Worm (Caenorhabditis elegans) whole organism, L1 larva: ENCODE data around the gene sorf-2.

Experiments used
- egl-27 ChIP-seq, 2 experiments: fragments of 150-350 bp in 1 of 2; sonication (generic microtip); optimal IDR thresholded peaks; 3 replicates each; lab custom pipeline; 2017 to 2018; ENCODE audit warnings: missing biosample characterization in 2 of 2, missing genetic modification characterization in 2 of 2, missing genetic modification reagents in 2 of 2
- mdl-1 ChIP-seq, 2 experiments: fragments of 150-350 bp; optimal IDR thresholded peaks; 2 replicates each; lab custom pipeline; 2014 to 2017; ENCODE audit warnings: missing biosample characterization in 2 of 2, missing genetic modification characterization in 2 of 2, inconsistent platforms in 1 of 2
- nhr-76 ChIP-seq: sonication (generic microtip); optimal IDR thresholded peaks from 2 replicates; lab custom pipeline; 2017; ENCODE audit warnings: missing biosample characterization, missing genetic modification characterization
- sptf-1 ChIP-seq: fragments of 150-350 bp; optimal IDR thresholded peaks from 2 replicates; lab custom pipeline; 2014; ENCODE audit warnings: missing biosample characterization, missing genetic modification characterization

DNA sequence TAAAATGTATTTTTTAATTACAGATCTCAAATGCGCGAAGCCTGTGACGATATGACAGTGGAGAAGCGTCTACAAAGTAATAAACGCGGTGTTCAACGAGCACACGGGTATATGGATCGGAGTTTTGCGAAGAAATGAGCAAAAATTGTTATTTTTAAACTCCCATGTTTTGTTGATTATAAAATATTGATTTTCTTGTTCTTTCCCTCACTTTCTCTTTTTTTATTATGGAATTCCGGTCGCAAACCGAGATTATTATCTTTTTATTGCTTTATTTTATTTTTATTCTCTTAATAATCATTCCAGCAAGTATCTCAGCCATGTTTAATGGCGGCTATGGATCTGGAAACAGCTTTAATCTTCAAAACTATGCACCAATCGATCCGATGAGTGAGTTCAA lies 15.5 kb upstream of the sorf-2 start, which contains the start of gene pqe-1:
- TF ChIP-seq sptf-1 (tag; lab: Kevin White, UChicago) (no peak), nhr-76 (tag; lab: Kevin White, UChicago) (no peak), mdl-1 (tag; optimal IDR thresholded peaks at IDR 0.05; lab: Kevin White, UChicago) (no peak), egl-27 (tag; optimal IDR thresholded peaks at IDR 0.05; lab: Kevin White, UChicago) (no peak)
